Worm (Caenorhabditis elegans): Measurements from ENCODE around the gene nex-1.

Gene nex-1

DNA sequence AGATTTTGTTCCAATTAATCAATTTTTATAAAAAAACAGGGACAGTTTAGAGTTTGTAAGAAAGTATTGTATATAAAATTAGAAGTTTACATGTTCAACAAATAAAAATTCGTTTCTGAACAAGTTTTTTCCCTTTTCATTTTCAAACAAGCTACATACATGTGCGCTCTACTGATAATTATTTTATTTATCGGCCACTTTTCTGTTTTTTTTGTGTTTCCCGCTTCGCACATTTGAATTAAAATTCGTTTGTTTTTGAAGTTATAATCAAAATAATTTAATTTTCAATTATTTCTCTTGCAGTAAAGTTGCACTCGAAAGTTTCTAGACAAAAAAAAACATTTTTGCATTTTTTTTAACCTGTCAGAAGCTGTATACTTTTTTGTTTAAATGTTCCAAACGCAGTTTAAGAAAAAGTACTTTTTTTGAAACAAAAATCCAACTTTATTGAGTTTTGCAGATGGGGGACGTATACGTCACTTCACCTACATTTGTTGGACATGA is 34.7 kb upstream of the nex-1 start, which contains the start of gene hira-1:
TSS of gene hira-1 (plus strand) at position 454 of the 504 bp plus-strand sequence.
- TF ChIP-seq nhr-67 (tag; optimal IDR thresholded peaks at IDR 0.05) (no peak), nfya-1 (tag; optimal IDR thresholded peaks at IDR 0.05; ENCODE audit: insufficient read depth) (peak; percentile 0), eor-1 (tag; optimal IDR thresholded peaks at IDR 0.05) (no peak), pha-4 (tag; optimal IDR thresholded peaks at IDR 0.05) (peak; percentile 66), elt-1 (tag; optimal IDR thresholded peaks at IDR 0.05) (no peak), fos-1 (tag; optimal IDR thresholded peaks at IDR 0.05) (no peak), mdl-1 (tag; optimal IDR thresholded peaks at IDR 0.05) (no peak), ZK546.5 (tag; optimal IDR thresholded peaks at IDR 0.05) (no peak), R02D3.7 (tag; optimal IDR thresholded peaks at IDR 0.05) (no peak), snpc-4 (tag; optimal IDR thresholded peaks at IDR 0.05) (peak; percentile 31), ztf-4 (tag; optimal IDR thresholded peaks at IDR 0.05) (no peak), ztf-11 (tag; optimal IDR thresholded peaks at IDR 0.05) (no peak), nhr-11 (tag; optimal IDR thresholded peaks at IDR 0.05) (no peak), sea-2 (GFP tag; optimal IDR thresholded peaks at IDR 0.05) (no peak), lsy-12 (tag; optimal IDR thresholded peaks at IDR 0.05) (no peak), nhr-23 (tag; optimal IDR thresholded peaks at IDR 0.05) (peak; percentile 52), ama-1 (optimal IDR thresholded peaks at IDR 0.05) (no peak), nhr-28 (tag; optimal IDR thresholded peaks at IDR 0.05) (no peak), elt-3 (tag; optimal IDR thresholded peaks at IDR 0.05) (no peak), nhr-43 (tag; optimal IDR thresholded peaks at IDR 0.05; ENCODE audit: poor library complexity, severe bottlenecking) (no peak), jun-1 (tag; optimal IDR thresholded peaks at IDR 0.05) (no peak), skn-1 (tag; optimal IDR thresholded peaks at IDR 0.05) (no peak), lin-39 (tag; optimal IDR thresholded peaks at IDR 0.05) (no peak), fkh-2 (tag; optimal IDR thresholded peaks at IDR 0.05) (no peak), nhr-25 (tag; optimal IDR thresholded peaks at IDR 0.05) (no peak), daf-12 (tag; optimal IDR thresholded peaks at IDR 0.05) (no peak), unc-62 (GFP tag; optimal IDR thresholded peaks at IDR 0.05) (no peak), aly-2 (tag; optimal IDR thresholded peaks at IDR 0.05) (no peak), unc-39 (tag; optimal IDR thresholded peaks at IDR 0.05) (no peak), mml-1 (tag; optimal IDR thresholded peaks at IDR 0.05) (no peak), nhr-77 (tag; optimal IDR thresholded peaks at IDR 0.05) (no peak), fkh-10 (GFP tag; optimal IDR thresholded peaks at IDR 0.05) (no peak), nhr-12 (tag; optimal IDR thresholded peaks at IDR 0.05) (no peak), ceh-82 (tag; optimal IDR thresholded peaks at IDR 0.05) (no peak), egl-5 (tag; optimal IDR thresholded peaks at IDR 0.05) (no peak), lin-15B (tag; optimal IDR thresholded peaks at IDR 0.05) (peak; percentile 83), pqm-1 (tag; optimal IDR thresholded peaks at IDR 0.05) (no peak), nhr-76 (tag; optimal IDR thresholded peaks at IDR 0.05) (no peak), hmg-11 (tag; optimal IDR thresholded peaks at IDR 0.05) (peak; percentile 3), egl-27 (tag; optimal IDR thresholded peaks at IDR 0.05) (no peak), ceh-16 (tag; optimal IDR thresholded peaks at IDR 0.05) (no peak), ceh-9 (tag; optimal IDR thresholded peaks at IDR 0.05) (no peak), zag-1 (tag; optimal IDR thresholded peaks at IDR 0.05) (no peak), nhr-237 (tag; optimal IDR thresholded peaks at IDR 0.05) (no peak), elt-2 (tag; optimal IDR thresholded peaks at IDR 0.05) (peak; percentile 9)

DNA sequence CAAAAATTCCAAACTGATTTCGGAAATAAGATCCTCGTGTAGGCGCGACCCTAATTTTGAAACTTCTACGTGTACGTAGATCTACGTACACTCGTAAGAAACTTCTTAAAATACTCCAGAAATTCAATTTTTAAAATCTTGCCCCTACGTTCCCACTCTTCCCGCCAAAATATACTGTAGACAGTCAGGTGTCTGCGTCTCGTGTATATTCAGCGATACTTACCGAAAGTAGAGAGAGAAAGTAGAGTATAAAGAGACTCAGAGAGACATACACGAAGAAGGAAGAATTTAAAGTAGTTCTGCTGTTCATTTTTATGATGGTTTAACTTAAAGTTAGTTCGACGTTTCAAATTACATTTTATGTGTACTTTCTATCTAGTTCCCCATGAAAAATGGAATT is 32.2 kb upstream of the nex-1 start:
- TF ChIP-seq pha-4 (tag; optimal IDR thresholded peaks at IDR 0.05) (peak; percentile 3), nhr-12 (tag; optimal IDR thresholded peaks at IDR 0.05) (no peak)
